Fruit fly (Drosophila melanogaster) ovary, adult (tissue): Measurements from ENCODE around the gene nonC.

Experiments
- CG17801 ChIP-seq: fragments of 200-800 bp; optimal IDR thresholded peaks from 2 replicates; lab custom pipeline; 2019; ENCODE audit warnings: missing biosample characterization, mild to moderate bottlenecking, missing genetic modification characterization, moderate library complexity; ENCODE audit not compliant: partially characterized antibody

The nonC gene

DNA sequence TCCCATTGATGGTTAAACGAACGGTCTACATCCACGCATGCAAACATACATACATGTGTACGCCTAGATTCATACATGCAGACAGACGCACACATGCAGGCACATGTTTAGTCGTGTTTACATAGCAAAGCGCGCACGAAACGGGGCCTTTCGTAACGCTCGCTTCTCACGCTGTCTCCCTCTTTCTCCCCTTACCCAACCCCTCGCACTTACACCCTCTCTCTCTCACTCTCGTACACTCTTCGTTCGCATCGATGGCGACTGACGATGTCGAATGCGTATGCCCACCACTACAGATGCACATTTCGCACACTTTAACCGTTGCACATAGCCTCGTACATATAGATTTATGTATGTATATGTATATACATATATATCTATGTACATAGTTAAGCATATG lies 41.7 kb downstream of the nonC start:
- TF ChIP-seq CG17801, result peak; percentile 30

DNA sequence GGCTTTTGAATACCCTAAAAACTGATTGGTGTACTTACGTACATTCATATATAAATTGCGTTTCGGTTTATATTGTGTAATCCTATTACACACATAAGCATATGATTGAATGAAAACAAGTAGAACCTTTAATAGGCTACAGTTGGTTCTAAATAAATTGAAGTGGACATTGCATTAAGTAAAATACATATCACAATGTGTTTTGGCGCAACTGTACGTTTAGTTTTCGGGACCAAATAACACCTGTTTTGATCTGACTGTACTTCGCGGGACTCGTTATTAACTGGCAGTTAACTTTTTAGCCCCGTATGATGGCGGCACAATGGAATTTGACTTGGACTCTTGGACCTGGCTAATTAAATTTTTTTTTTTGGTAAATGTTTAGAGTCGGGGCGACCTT lies 42.5 kb downstream of the nonC start:
- TF ChIP-seq CG17801, result no peak

DNA sequence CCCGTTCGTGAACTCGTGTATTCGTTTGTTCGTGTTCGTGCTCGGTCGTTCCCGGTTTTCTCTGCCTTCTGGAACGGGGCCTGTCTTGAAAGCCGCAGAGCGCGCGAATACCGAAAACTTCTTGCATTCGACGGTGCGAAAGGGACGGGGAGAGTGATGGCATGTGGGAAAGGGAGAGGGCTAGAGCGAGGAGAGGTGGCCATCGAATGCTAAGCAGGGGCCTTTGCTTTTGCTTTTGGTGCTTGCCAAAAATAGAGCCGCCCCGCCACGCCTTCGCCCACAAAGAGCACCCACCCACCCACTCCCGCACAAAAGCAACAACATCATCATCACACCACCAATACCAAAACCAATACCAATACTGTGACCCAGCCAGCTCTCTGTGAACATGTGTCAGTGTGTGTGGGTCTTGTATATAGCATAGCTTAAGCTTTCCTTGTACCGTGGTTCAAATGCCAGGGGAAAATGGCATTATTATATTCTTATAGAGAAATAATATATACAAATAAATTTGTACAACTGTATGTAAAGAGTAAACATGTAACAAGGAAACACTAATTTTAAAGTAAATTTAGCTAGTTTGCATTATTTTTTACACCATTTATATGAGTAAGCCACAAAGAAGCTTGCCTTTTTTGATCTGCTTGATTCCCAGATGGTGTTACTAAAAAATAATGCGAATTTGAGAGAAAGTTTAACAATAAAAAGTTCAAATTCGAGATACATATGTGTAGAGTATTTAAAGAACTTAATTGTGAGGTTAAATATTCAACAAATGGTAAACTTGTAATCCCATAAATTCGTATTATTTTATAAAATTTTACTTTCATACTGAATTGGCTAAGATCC lies 43.1 kb downstream of the nonC start, which contains the start of gene CG14434:
TSS of gene CG14434 (minus strand) at position 20 of the 849 bp plus-strand sequence.
- TF ChIP-seq CG17801, result no peak

DNA sequence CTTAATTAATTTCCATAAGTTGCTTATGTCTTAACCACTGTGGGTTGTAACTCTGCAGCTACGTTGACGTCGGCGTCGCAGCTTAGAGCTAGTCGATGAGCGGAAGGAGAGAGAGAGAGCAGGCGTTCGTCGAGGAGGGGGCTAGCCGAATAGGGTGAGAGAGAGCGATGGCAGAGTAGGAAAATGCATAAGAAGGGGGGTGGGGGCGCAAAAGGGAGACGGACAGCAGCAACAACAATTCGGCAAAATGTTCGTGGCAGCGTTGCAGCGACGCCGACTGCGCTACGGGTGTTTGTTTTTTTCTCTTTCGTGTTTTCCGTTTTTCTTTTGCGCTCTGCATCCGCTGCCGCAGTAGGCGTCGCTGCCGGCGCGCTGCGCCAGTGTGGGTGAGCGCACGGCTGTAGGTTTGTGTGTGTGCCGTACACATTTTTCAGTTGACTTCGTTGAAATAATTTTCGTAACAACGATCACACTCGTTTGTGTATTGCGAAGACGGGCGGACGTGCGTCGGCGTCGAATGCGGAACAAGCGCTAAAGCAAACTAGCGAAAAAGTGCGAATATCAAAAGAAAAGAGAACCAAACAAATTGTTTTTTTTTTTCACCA lies 43.8 kb downstream of the nonC start:
- no peak for TF ChIP-seq CG17801

DNA sequence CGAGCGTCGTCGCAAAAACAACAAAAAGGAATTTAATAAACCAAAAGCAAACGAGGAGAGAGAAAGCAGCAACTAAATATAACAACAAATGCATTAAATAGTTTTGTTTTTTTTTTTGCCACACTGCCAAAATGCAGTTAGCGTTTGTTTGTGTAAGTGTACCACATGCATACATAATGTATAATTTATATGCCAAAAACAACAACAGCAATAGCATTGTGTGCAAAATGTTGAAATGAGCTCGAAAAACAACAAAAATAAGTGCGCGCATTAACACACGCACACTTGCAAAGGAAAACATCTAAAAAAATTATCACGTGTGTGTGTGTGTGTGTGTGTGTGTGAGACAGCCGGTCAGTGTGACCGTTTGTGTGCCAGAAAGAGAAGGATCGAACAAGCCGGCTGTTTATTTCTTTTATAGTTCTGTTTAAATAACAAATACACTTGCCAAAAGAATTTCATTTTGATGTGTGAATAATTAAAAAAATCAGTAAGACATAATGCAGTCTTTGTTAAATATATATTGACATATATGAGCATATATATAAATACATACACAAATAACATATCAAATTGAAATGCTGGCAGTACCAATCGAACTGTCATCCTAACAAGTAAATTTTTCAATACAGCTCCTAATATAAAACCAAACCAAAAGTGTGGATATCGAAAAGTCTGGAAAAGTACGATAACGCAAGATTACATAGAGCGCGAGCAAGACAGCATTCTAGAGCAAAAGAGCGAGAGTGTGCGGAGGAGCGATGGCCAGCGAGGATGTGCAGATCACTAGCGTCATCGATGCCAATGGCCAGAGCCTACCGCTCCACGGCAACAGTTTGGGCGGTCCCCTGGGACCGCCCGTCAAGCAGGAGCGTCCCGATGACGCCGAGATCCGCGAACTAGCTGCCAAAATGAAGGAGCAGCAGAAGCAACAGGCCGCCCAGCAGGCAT lies 44.6 kb downstream of the nonC start:
- TF ChIP-seq CG17801, result no peak

DNA sequence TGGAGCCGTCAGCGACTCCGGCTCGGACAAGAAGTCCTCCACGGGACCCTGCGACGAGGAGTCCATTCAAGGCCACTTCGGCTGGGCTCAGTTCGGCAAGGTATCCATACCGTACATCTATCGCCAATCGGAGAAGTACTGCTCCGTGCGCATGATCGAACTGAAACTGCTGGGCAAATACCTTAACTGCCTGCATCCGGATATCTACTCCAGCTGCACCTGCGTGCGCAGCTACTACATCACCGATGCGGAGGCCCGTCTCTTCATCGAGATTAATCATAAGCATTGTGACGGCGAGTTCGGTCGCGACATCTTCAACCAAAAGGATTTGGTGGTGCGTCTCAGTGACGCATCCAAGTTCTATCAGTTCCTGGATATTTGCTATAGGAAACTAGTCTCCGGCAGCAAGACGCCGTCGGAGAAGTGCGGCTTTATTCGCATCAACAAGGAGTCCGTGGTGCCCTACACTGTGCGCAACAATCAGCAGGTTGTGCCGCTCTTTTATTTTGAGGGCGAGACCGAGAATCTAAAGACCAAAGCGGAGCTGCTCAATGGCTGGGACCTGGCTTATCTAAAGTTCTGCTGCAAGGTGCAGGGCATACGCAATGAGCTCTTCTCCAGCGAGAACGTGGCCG lies 45.6 kb downstream of the nonC start:
- TF ChIP-seq CG17801, result no peak

DNA sequence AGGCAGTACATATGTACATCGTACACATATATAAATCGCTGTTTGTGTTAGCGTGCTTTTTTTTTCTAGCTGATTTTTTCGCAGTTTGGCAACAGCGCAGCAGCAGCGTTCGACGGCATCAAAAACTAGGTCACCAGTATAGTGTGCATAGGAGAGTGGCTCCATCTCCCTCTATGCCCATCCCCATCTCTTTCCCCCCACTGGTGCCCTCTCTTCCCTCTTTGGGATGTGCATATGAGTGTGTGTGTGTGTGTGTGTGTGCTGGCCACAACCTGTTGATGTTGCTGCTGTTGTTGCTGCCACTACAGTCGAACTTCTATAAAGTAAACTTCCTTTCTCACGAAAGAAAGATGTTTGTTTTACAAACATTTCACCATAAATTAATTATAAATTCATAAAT lies 47.5 kb downstream of the nonC start:
- TF ChIP-seq CG17801, result no peak

DNA sequence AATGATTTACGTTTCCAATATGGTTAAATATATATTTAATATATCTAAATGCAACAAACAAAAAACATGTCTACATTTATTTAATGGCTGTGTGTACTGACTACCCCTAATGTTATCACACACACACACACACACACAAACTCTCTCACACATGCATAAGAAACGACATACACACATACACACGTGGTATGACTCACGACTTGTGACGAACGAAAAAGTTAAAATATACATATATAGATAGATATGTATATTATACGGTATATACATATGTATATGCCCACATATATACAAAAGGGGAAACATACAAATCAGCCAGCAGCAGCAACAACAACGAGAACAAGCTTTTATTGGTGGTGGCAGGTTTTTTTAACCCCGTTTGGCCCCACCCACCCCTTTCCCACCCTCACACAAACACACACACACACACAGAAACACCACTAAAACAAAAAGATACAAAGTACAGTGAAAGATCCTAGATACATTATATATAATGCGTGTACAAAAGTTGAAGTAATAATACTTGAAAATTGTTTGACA lies 50.7 kb downstream of the nonC start:
- peak; percentile 10 for TF ChIP-seq CG17801

DNA sequence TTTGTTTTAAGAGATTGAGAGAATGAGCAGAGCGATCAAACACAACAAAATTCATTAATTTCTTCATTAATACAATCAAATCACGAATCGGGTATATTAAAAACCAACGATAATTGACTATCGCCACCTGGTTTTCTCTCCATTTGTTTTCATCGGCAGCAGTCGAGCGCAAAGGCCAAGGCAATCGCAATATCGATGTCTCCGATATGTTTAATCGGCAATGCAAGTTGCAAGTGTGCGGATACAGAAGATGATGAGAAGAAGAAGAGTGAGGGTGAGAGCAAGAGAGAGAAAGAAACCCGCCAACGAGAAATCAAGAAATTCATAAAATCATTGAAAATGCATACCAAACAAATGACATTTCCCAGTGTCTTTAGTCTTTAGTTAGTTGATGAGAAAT lies 51.5 kb downstream of the nonC start:
- TF ChIP-seq CG17801, result no peak

DNA sequence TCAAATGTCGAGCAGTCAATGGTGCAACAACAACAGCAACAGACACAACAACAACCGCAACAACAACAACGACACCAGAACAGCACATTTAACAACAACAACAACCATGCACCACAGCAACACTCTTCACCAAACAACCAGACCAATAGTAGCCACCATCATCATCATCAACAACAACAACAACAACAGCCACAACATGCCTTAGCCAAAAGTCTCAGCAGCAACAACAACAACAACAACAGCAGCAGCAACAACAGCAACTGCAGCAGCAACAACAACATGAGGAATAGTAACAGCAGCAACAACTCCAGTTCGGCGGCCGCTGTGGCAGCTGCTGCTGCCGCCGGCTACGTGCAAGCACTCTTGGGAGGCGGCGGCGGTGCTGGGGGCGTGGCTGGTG lies 52.0 kb downstream of the nonC start:
- TF ChIP-seq CG17801, result no peak
